Worm (Caenorhabditis elegans): ENCODE data around the gene srgp-1.

ce11 chrIV:11602498-11603068 lies 32.3 kb downstream of the srgp-1 start, which contains the start of gene rps-11:
- TF ChIP-seq pha-4 (tag; optimal IDR thresholded peaks at IDR 0.05): no peak
- TF ChIP-seq snpc-4 (tag; optimal IDR thresholded peaks at IDR 0.05): no peak
- TF ChIP-seq unc-62 (GFP tag; optimal IDR thresholded peaks at IDR 0.05): no peak
- TF ChIP-seq M03D4.4 (tag; optimal IDR thresholded peaks at IDR 0.05): no peak
- no peak for TF ChIP-seq lsy-2 (tag; optimal IDR thresholded peaks at IDR 0.05)
- no peak for TF ChIP-seq nhr-76 (tag; optimal IDR thresholded peaks at IDR 0.05)
